Worm (Caenorhabditis elegans): Measurements from ENCODE around the gene sgt-1.

The sgt-1 gene

DNA sequence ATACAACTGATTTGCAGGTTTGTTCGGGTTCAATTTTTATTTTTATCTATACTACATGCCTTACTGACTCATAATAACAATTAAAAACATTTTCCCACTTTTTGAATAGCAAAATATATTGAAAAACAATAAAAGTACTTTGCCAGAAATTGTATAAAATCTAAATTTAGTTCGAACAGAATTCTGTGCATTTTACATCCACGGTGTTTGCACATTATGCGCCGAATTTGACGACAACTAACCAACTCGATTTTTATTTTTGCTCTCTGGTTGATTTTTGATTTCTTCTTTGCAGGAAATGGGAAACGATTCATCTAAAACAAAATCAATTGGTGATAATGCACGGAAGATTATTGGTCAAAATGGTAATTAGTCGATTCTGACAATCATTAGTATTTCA lies 43.2 kb upstream of the sgt-1 start:
- TF ChIP-seq F16B12.6 (tag; optimal IDR thresholded peaks at IDR 0.05) (peak; percentile 84), skn-1 (tag; optimal IDR thresholded peaks at IDR 0.05) (peak; percentile 16), jun-1 (tag; optimal IDR thresholded peaks at IDR 0.05) (no peak), nhr-71 (tag; optimal IDR thresholded peaks at IDR 0.05) (peak; percentile 6), rnt-1 (tag; optimal IDR thresholded peaks at IDR 0.05) (peak; percentile 12), elt-3 (tag; optimal IDR thresholded peaks at IDR 0.05) (no peak), unc-130 (tag; optimal IDR thresholded peaks at IDR 0.05) (no peak), mep-1 (tag; optimal IDR thresholded peaks at IDR 0.05) (peak; percentile 38), sptf-1 (tag; optimal IDR thresholded peaks at IDR 0.05) (no peak), efl-1 (optimal IDR thresholded peaks at IDR 0.05) (peak; percentile 31 to 43), efl-1 (GFP tag; optimal IDR thresholded peaks at IDR 0.05 in 1 of 2) (peak; percentile 49 to 88), egl-13 (tag; optimal IDR thresholded peaks at IDR 0.05) (no peak), lin-35 (GFP tag; optimal IDR thresholded peaks at IDR 0.05) (peak; percentile 23 to 37), lsy-2 (tag; optimal IDR thresholded peaks at IDR 0.05) (peak in 1 of 2 experiments; percentile 41), snu-23 (GFP tag; optimal IDR thresholded peaks at IDR 0.05) (peak; percentile 40), dpl-1 (GFP tag; optimal IDR thresholded peaks at IDR 0.05) (peak in 2 of 3 experiments; percentile 39 to 40)

DNA sequence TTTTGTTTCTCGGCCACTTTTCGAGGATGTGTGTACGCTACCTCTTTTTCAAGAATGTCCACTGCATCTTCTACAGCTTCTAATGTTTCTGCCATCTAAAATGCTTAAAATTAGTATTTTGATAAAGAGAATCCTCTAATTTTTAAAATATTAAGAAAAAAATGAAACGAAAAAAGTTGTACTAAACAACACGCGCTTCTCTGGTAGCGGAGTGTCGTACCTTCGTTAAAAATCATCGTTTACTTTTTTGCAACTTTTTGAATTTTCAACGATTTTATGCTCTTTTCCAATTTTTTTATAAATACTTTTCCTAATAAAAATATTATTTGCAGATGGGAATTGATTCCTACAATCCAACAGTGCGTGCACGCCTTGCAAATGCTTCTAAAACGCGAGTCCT lies 42.1 kb upstream of the sgt-1 start, which contains the start of the genes gldi-11 and ZK546.2:
Gene gldi-11 (minus strand): TSS at position 95 of the 400 bp plus-strand sequence.
Gene ZK546.2 (plus strand): TSS at position 333 of the 400 bp plus-strand sequence.
- no peak for TF ChIP-seq nhr-77 (tag; optimal IDR thresholded peaks at IDR 0.05)
- TF ChIP-seq efl-1 (optimal IDR thresholded peaks at IDR 0.05), result no peak
- peak in 1 of 2 experiments; percentile 89 for TF ChIP-seq efl-1 (GFP tag; optimal IDR thresholded peaks at IDR 0.05 in 1 of 2)
- TF ChIP-seq nhr-12 (tag; optimal IDR thresholded peaks at IDR 0.05), result no peak
- TF ChIP-seq hlh-4 (tag; optimal IDR thresholded peaks at IDR 0.05), result no peak
- peak; percentile 1 for TF ChIP-seq nhr-90 (tag; optimal IDR thresholded peaks at IDR 0.05; ENCODE audit: poor library complexity)
- no peak for TF ChIP-seq fos-1 (tag; optimal IDR thresholded peaks at IDR 0.05)
- TF ChIP-seq nhr-28 (tag; optimal IDR thresholded peaks at IDR 0.05), result no peak
- no peak for TF ChIP-seq lin-13 (GFP tag; optimal IDR thresholded peaks at IDR 0.05)
- no peak for TF ChIP-seq fkh-4 (tag; optimal IDR thresholded peaks at IDR 0.05; ENCODE audit: borderline replicate concordance)
- no peak for TF ChIP-seq ets-5 (GFP tag; IDR thresholded peaks at IDR 0.05)
- no peak for TF ChIP-seq nhr-76 (tag; optimal IDR thresholded peaks at IDR 0.05)
- TF ChIP-seq unc-130 (tag; optimal IDR thresholded peaks at IDR 0.05), result no peak
- no peak for TF ChIP-seq egl-27 (tag; optimal IDR thresholded peaks at IDR 0.05)
- no peak for TF ChIP-seq efl-3 (GFP tag; optimal IDR thresholded peaks at IDR 0.05)
- no peak for TF ChIP-seq nhr-71 (tag; optimal IDR thresholded peaks at IDR 0.05)
- peak in 1 of 2 experiments; percentile 31 for TF ChIP-seq lin-35 (GFP tag; optimal IDR thresholded peaks at IDR 0.05)
- TF ChIP-seq elt-2 (tag; optimal IDR thresholded peaks at IDR 0.05), result peak; percentile 1
- no peak for TF ChIP-seq pax-3 (tag; optimal IDR thresholded peaks at IDR 0.05)
- no peak for TF ChIP-seq ztf-4 (tag; optimal IDR thresholded peaks at IDR 0.05)
- peak in 1 of 3 experiments; percentile 14 for TF ChIP-seq dpl-1 (GFP tag; optimal IDR thresholded peaks at IDR 0.05)
- no peak for TF ChIP-seq sox-4 (tag; optimal IDR thresholded peaks at IDR 0.05)
- TF ChIP-seq lin-39 (tag; optimal IDR thresholded peaks at IDR 0.05), result no peak
- TF ChIP-seq nhr-237 (tag; optimal IDR thresholded peaks at IDR 0.05), result no peak
- TF ChIP-seq C16A3.4 (tag; optimal IDR thresholded peaks at IDR 0.05), result no peak
- no peak for TF ChIP-seq zag-1 (tag; optimal IDR thresholded peaks at IDR 0.05)
- TF ChIP-seq skn-1 (tag; optimal IDR thresholded peaks at IDR 0.05), result peak; percentile 5
- TF ChIP-seq blmp-1 (tag; optimal IDR thresholded peaks at IDR 0.05), result no peak
- peak; percentile 11 for TF ChIP-seq F16B12.6 (tag; optimal IDR thresholded peaks at IDR 0.05)
- TF ChIP-seq ces-1 (GFP tag; optimal IDR thresholded peaks at IDR 0.05), result no peak
- TF ChIP-seq aha-1 (tag; optimal IDR thresholded peaks at IDR 0.05), result no peak
- TF ChIP-seq grh-1 (GFP tag; IDR thresholded peaks at IDR 0.05), result no peak
- peak in 1 of 2 experiments; percentile 46 for TF ChIP-seq lsy-2 (tag; optimal IDR thresholded peaks at IDR 0.05)
- no peak for TF ChIP-seq lin-14 (GFP tag; optimal IDR thresholded peaks at IDR 0.05)
- no peak for TF ChIP-seq xbp-1 (tag; optimal IDR thresholded peaks at IDR 0.05)
- no peak for TF ChIP-seq mef-2 (tag; optimal IDR thresholded peaks at IDR 0.05)

All from whole organism, L1 larva.